Fruit fly (Drosophila melanogaster): ENCODE data around the gene CG11714.

Gene CG11714

DNA sequence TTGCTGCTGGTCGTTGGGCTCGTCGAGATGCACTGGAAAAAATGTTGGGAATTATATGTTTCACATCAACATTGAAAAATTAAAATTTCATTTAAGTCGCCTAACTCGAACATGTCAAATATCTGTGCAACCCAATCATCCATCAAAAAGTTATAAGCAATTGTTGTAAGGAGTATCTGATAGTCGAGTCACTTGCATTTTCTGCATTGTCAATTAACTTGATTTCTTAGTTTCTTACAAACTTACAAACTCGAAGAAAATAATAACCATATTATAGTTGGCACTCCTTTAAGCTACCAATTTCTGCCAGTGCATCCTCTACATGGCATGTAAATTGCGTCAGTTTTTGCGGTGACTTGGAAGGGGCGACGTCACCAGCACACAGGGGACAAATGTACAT, 39.4 kb downstream of the CG11714 start (continued):
- TF ChIP-seq chn (GFP tag; optimal IDR thresholded peaks at IDR 0.05) (peak; percentile 53), CG5245 (GFP tag; optimal IDR thresholded peaks at IDR 0.05) (peak; percentile 47), Hmr (GFP tag; optimal IDR thresholded peaks at IDR 0.05) (peak; percentile 42), yki (optimal IDR thresholded peaks at IDR 0.05) (no peak), Side (GFP tag; optimal IDR thresholded peaks at IDR 0.05) (peak; percentile 33), CG15011 (GFP tag; optimal IDR thresholded peaks at IDR 0.05) (no peak), Mad (GFP tag; optimal IDR thresholded peaks at IDR 0.05) (no peak), Dad (GFP tag; optimal IDR thresholded peaks at IDR 0.05) (no peak), CG6272 (GFP tag; IDR thresholded peaks at IDR 0.05) (no peak), CG11504 (tag; optimal IDR thresholded peaks at IDR 0.05) (peak; percentile 67), phol (tag; optimal IDR thresholded peaks at IDR 0.05) (peak; percentile 56), CG11093 (GFP tag; IDR thresholded peaks at IDR 0.05) (0 out of 3 replicates have a peak, but pooled peaks have one; percentile 28), slbo (GFP tag; IDR thresholded peaks at IDR 0.05) (no peak), ssp (GFP tag; IDR thresholded peaks at IDR 0.05) (no peak), croc (GFP tag; conservative IDR thresholded peaks at IDR 0.05) (no peak), CG3847 (GFP tag; IDR thresholded peaks at IDR 0.05) (0 out of 2 replicates have a peak, but pooled peaks have one; percentile 9), sr (GFP tag; IDR thresholded peaks at IDR 0.05) (no peak), Bteb2 (GFP tag; optimal IDR thresholded peaks at IDR 0.05) (no peak), MBD-R2 (GFP tag; IDR thresholded peaks at IDR 0.05) (no peak), ems (GFP tag; optimal IDR thresholded peaks at IDR 0.05) (peak; percentile 36), B-H2 (GFP tag; optimal IDR thresholded peaks at IDR 0.05) (no peak), Vsx1 (GFP tag; optimal IDR thresholded peaks at IDR 0.05) (no peak), lilli (GFP tag; optimal IDR thresholded peaks at IDR 0.05) (peak; percentile 30), Meics (GFP tag; optimal IDR thresholded peaks at IDR 0.05) (peak; percentile 40), hkb (optimal IDR thresholded peaks at IDR 0.05) (no peak), hkb (GFP tag; IDR thresholded peaks at IDR 0.05) (peak; percentile 33; the same call in 1 of the 2 replicates), CG12104 (GFP tag; optimal IDR thresholded peaks at IDR 0.05) (peak; percentile 10), Antp (GFP tag; optimal IDR thresholded peaks at IDR 0.05) (peak; percentile 32), Fer2 (tag; optimal IDR thresholded peaks at IDR 0.05) (no peak), crp (GFP tag; optimal IDR thresholded peaks at IDR 0.05) (no peak), Med (GFP tag) (peak; percentile 89), CG10147 (GFP tag; optimal IDR thresholded peaks at IDR 0.05) (no peak), CG32532 (GFP tag; IDR thresholded peaks at IDR 0.05) (0 out of 2 replicates have a peak, but pooled peaks have one; percentile 11), lbe (GFP tag; optimal IDR thresholded peaks at IDR 0.05) (no peak), Elba2 (GFP tag; optimal IDR thresholded peaks at IDR 0.05) (no peak), NfI (GFP tag; optimal IDR thresholded peaks at IDR 0.05) (no peak), fru (optimal IDR thresholded peaks at IDR 0.05) (no peak), tap (tag; optimal IDR thresholded peaks at IDR 0.05) (peak; percentile 14), MTF-1 (GFP tag; optimal IDR thresholded peaks at IDR 0.05; ENCODE audit: borderline replicate concordance) (no peak), CG6813 (GFP tag; optimal IDR thresholded peaks at IDR 0.05) (peak; percentile 45), CG10267 (tag; optimal IDR thresholded peaks at IDR 0.05) (peak; percentile 8), E2f1 (GFP tag; IDR thresholded peaks at IDR 0.05) (peak; percentile 43; the same call in 1 of the 2 replicates), ro (GFP tag; IDR thresholded peaks at IDR 0.05) (no peak), Lim3 (GFP tag; IDR thresholded peaks at IDR 0.05) (no peak), shn (GFP tag; optimal IDR thresholded peaks at IDR 0.05) (peak; percentile 7), CG34224 (GFP tag; IDR thresholded peaks at IDR 0.05; ENCODE audit: partially characterized antibody) (no peak), CG16813 (GFP tag; IDR thresholded peaks at IDR 0.05; ENCODE audit: partially characterized antibody) (peak; percentile 54; the same call in 2 of the 3 replicates), CG11456 (GFP tag; IDR thresholded peaks at IDR 0.05) (no peak), Spps (tag; optimal IDR thresholded peaks at IDR 0.05) (no peak), CG4282 (GFP tag; optimal IDR thresholded peaks at IDR 0.05) (no peak), CG3281 (GFP tag; optimal IDR thresholded peaks at IDR 0.05) (peak; percentile 23), bab2 (GFP tag; optimal IDR thresholded peaks at IDR 0.05) (no peak)
